Worm (Caenorhabditis elegans): ENCODE results near the gene R11H6.4.

The R11H6.4 gene

ce11 chrV:14610781-14611180 is 1.0 kb downstream of the R11H6.4 start:
- TF ChIP-seq R02D3.7 (tag; optimal IDR thresholded peaks at IDR 0.05) (no peak), nhr-12 (tag; optimal IDR thresholded peaks at IDR 0.05) (no peak), ama-1 (optimal IDR thresholded peaks at IDR 0.05) (no peak), alr-1 (tag; optimal IDR thresholded peaks at IDR 0.05) (no peak), nhr-10 (tag; optimal IDR thresholded peaks at IDR 0.05) (no peak)

- TF ChIP-seq sma-9 (GFP tag; optimal IDR thresholded peaks at IDR 0.05) (no peak), sma-9 (tag; optimal IDR thresholded peaks at IDR 0.05) (no peak), nhr-21 (tag; optimal IDR thresholded peaks at IDR 0.05) (no peak), lsy-2 (tag; optimal IDR thresholded peaks at IDR 0.05) (peak; percentile 92 to 99), unc-55 (GFP tag; optimal IDR thresholded peaks at IDR 0.05) (peak; percentile 84), C34F6.9 (tag; optimal IDR thresholded peaks at IDR 0.05) (peak; percentile 65), unc-39 (tag; optimal IDR thresholded peaks at IDR 0.05) (no peak), crh-2 (tag; optimal IDR thresholded peaks at IDR 0.05) (peak; percentile 19), lin-13 (GFP tag; optimal IDR thresholded peaks at IDR 0.05) (peak; percentile 32), alr-1 (tag; optimal IDR thresholded peaks at IDR 0.05) (no peak), mab-5 (tag; optimal IDR thresholded peaks at IDR 0.05) (no peak), R02D3.7 (tag; optimal IDR thresholded peaks at IDR 0.05) (no peak), F13H6.1 (tag; optimal IDR thresholded peaks at IDR 0.05) (no peak), fos-1 (tag; optimal IDR thresholded peaks at IDR 0.05) (peak; percentile 19), Y55F3AM.14 (GFP tag; optimal IDR thresholded peaks at IDR 0.05) (no peak), sem-4 (tag; optimal IDR thresholded peaks at IDR 0.05) (peak; percentile 5), nhr-129 (tag; optimal IDR thresholded peaks at IDR 0.05) (peak; percentile 48)
Measured at ce11 chrV:14612168-14612567, 2.4 kb downstream of the R11H6.4 start, which contains the start of the genes R11H6.5 and ccnk-1. Gene R11H6.5 (minus strand): TSS chrV:14612222. Gene ccnk-1 (plus strand): TSS chrV:14612548.

ce11 chrV:14614454-14614853 is 4.7 kb downstream of the R11H6.4 start:
- TF ChIP-seq crh-2 (tag; optimal IDR thresholded peaks at IDR 0.05) (no peak), F13H6.1 (tag; optimal IDR thresholded peaks at IDR 0.05) (no peak), nhr-25 (tag; optimal IDR thresholded peaks at IDR 0.05) (no peak), mbf-1 (tag; optimal IDR thresholded peaks at IDR 0.05) (no peak), gmeb-1 (tag; optimal IDR thresholded peaks at IDR 0.05) (no peak), nhr-21 (tag; optimal IDR thresholded peaks at IDR 0.05) (no peak), nhr-11 (tag; optimal IDR thresholded peaks at IDR 0.05) (no peak), ama-1 (optimal IDR thresholded peaks at IDR 0.05) (no peak), C34F6.9 (tag; optimal IDR thresholded peaks at IDR 0.05) (no peak), dmd-4 (tag; optimal IDR thresholded peaks at IDR 0.05) (no peak), lin-11 (tag; optimal IDR thresholded peaks at IDR 0.05) (no peak), mdl-1 (tag; optimal IDR thresholded peaks at IDR 0.05) (no peak), sma-3 (GFP tag; optimal IDR thresholded peaks at IDR 0.05) (no peak), nhr-12 (tag; optimal IDR thresholded peaks at IDR 0.05) (no peak)

- TF ChIP-seq alr-1 (tag; optimal IDR thresholded peaks at IDR 0.05) (no peak), crh-2 (tag; optimal IDR thresholded peaks at IDR 0.05) (no peak), sem-4 (tag; optimal IDR thresholded peaks at IDR 0.05) (no peak), dmd-4 (tag; optimal IDR thresholded peaks at IDR 0.05) (no peak)
Measured at ce11 chrV:14615671-14616070, 5.9 kb downstream of the R11H6.4 start.

ce11 chrV:14617711-14618110 is 8.0 kb downstream of the R11H6.4 start:
- TF ChIP-seq nhr-10 (tag; optimal IDR thresholded peaks at IDR 0.05) (no peak), gmeb-1 (tag; optimal IDR thresholded peaks at IDR 0.05) (no peak), nhr-12 (tag; optimal IDR thresholded peaks at IDR 0.05) (no peak), nhr-6 (tag; optimal IDR thresholded peaks at IDR 0.05) (no peak), peb-1 (tag; optimal IDR thresholded peaks at IDR 0.05) (no peak), lin-11 (tag; optimal IDR thresholded peaks at IDR 0.05) (no peak), lin-13 (GFP tag; optimal IDR thresholded peaks at IDR 0.05) (no peak), sma-3 (GFP tag; optimal IDR thresholded peaks at IDR 0.05) (no peak), nhr-11 (tag; optimal IDR thresholded peaks at IDR 0.05) (no peak), nhr-77 (tag; optimal IDR thresholded peaks at IDR 0.05) (no peak), ztf-4 (tag; optimal IDR thresholded peaks at IDR 0.05) (no peak), mdl-1 (tag; optimal IDR thresholded peaks at IDR 0.05) (no peak), unc-62 (GFP tag; optimal IDR thresholded peaks at IDR 0.05) (no peak), aly-2 (tag; optimal IDR thresholded peaks at IDR 0.05) (no peak)
